Worm (Caenorhabditis elegans) whole organism, L2 larva: ENCODE results near the gene cyp-34A8.

ENCODE experiments used
- F13H6.1 ChIP-seq: sonication (generic microtip); optimal IDR thresholded peaks from 2 replicates; lab custom pipeline; 2016; ENCODE audit warnings: missing genetic modification characterization, missing compliant biosample characterization
- Y55F3AM.14 ChIP-seq: fragments of 200-800 bp; sonication (Bioruptor generic); optimal IDR thresholded peaks from 2 replicates; lab custom pipeline; 2018; ENCODE audit warnings: mild to moderate bottlenecking, missing genetic modification characterization, missing compliant biosample characterization
- alr-1 ChIP-seq: fragments of 150-350 bp; optimal IDR thresholded peaks from 2 replicates; lab custom pipeline; 2014; ENCODE audit warnings: missing biosample characterization, missing genetic modification characterization
- aly-2 ChIP-seq: fragments of 150-350 bp; optimal IDR thresholded peaks from 2 replicates; lab custom pipeline; 2014; ENCODE audit warnings: missing biosample characterization, missing genetic modification characterization
- ceh-16 ChIP-seq: fragments of 150-350 bp; optimal IDR thresholded peaks from 2 replicates; lab custom pipeline; 2014; ENCODE audit warnings: missing biosample characterization, missing genetic modification characterization
- crh-2 ChIP-seq: sonication (generic microtip); optimal IDR thresholded peaks from 2 replicates; lab custom pipeline; 2017; ENCODE audit warnings: missing biosample characterization, missing genetic modification characterization
- egl-27 ChIP-seq: sonication (generic microtip); optimal IDR thresholded peaks from 3 replicates; lab custom pipeline; 2017; ENCODE audit warnings: missing biosample characterization, missing genetic modification reagents, missing genetic modification characterization
- elt-1 ChIP-seq: fragments of 150-350 bp; optimal IDR thresholded peaks from 2 replicates; lab custom pipeline; 2014; ENCODE audit warnings: missing biosample characterization, missing genetic modification characterization
- elt-3 ChIP-seq: sonication (generic microtip); optimal IDR thresholded peaks from 2 replicates; lab custom pipeline; 2017; ENCODE audit warnings: missing biosample characterization, missing genetic modification characterization
- fos-1 ChIP-seq: fragments of 150-350 bp; optimal IDR thresholded peaks from 2 replicates; lab custom pipeline; 2014; ENCODE audit warnings: missing biosample characterization, missing genetic modification characterization
- gmeb-1 ChIP-seq: fragments of 150-350 bp; optimal IDR thresholded peaks from 2 replicates; lab custom pipeline; 2014; ENCODE audit warnings: missing biosample characterization, missing genetic modification characterization
- lin-11 ChIP-seq: fragments of 150-350 bp; sonication (generic microtip); optimal IDR thresholded peaks from 2 replicates; lab custom pipeline; 2014; ENCODE audit warnings: missing biosample characterization, missing genetic modification characterization, inconsistent platforms, mixed read lengths
- lin-13 ChIP-seq: fragments of 150-350 bp; optimal IDR thresholded peaks from 2 replicates; lab custom pipeline; 2014; ENCODE audit warnings: missing biosample characterization, missing genetic modification reagents, missing genetic modification characterization
- lin-39 ChIP-seq: fragments of 150-350 bp; optimal IDR thresholded peaks from 2 replicates; lab custom pipeline; 2014; ENCODE audit warnings: missing biosample characterization, missing genetic modification reagents, missing genetic modification characterization
- lsy-2 ChIP-seq, 2 experiments: fragments of 150-350 bp in 1 of 2; sonication (generic microtip) in 1 of 2; optimal IDR thresholded peaks; 2 replicates each; lab custom pipeline; 2014 to 2017; ENCODE audit warnings: missing biosample characterization in 2 of 2, missing genetic modification characterization in 2 of 2
- mab-5 ChIP-seq: fragments of 150-350 bp; optimal IDR thresholded peaks from 2 replicates; lab custom pipeline; 2014; ENCODE audit warnings: missing biosample characterization, missing genetic modification characterization
- mbf-1 ChIP-seq: sonication (generic microtip); optimal IDR thresholded peaks from 2 replicates; lab custom pipeline; 2017; ENCODE audit warnings: missing biosample characterization, missing genetic modification characterization
- nhr-10 ChIP-seq: sonication (generic microtip); optimal IDR thresholded peaks from 2 replicates; lab custom pipeline; 2017; ENCODE audit warnings: missing biosample characterization, missing genetic modification characterization
- nhr-23 ChIP-seq: fragments of 150-350 bp; optimal IDR thresholded peaks from 2 replicates; lab custom pipeline; 2014; ENCODE audit warnings: missing biosample characterization, missing genetic modification reagents, missing genetic modification characterization
- nhr-237 ChIP-seq: fragments of 150-350 bp; optimal IDR thresholded peaks from 2 replicates; lab custom pipeline; 2014; ENCODE audit warnings: missing biosample characterization, missing genetic modification characterization
- nhr-25 ChIP-seq: fragments of 150-350 bp; sonication (generic microtip); optimal IDR thresholded peaks from 3 replicates; lab custom pipeline; 2014; ENCODE audit warnings: missing biosample characterization, missing genetic modification characterization
- nhr-6 ChIP-seq: fragments of 150-350 bp; optimal IDR thresholded peaks from 2 replicates; lab custom pipeline; 2014; ENCODE audit warnings: missing biosample characterization, missing genetic modification characterization
- nhr-77 ChIP-seq: fragments of 150-350 bp; optimal IDR thresholded peaks from 2 replicates; lab custom pipeline; 2014; ENCODE audit warnings: missing biosample characterization, missing genetic modification characterization
- sem-4 ChIP-seq: fragments of 150-350 bp; optimal IDR thresholded peaks from 2 replicates; lab custom pipeline; 2014; ENCODE audit warnings: missing biosample characterization, missing genetic modification reagents, missing genetic modification characterization
- skn-1 ChIP-seq: sonication (generic microtip); optimal IDR thresholded peaks from 2 replicates; lab custom pipeline; 2017; ENCODE audit warnings: missing biosample characterization, missing genetic modification characterization
- sma-3 ChIP-seq: sonication (generic microtip); optimal IDR thresholded peaks from 2 replicates; lab custom pipeline; 2016; ENCODE audit warnings: missing genetic modification reagents, missing genetic modification characterization, missing compliant biosample characterization
- unc-39 ChIP-seq: fragments of 150-350 bp; optimal IDR thresholded peaks from 2 replicates; lab custom pipeline; 2014; ENCODE audit warnings: missing biosample characterization, missing genetic modification characterization
- unc-55 ChIP-seq: fragments of 150-350 bp; sonication (generic microtip); optimal IDR thresholded peaks from 3 replicates; lab custom pipeline; 2014; ENCODE audit warnings: missing biosample characterization, missing genetic modification reagents, missing genetic modification characterization
- unc-62 ChIP-seq: fragments of 150-350 bp; optimal IDR thresholded peaks from 2 replicates; lab custom pipeline; 2014; ENCODE audit warnings: missing biosample characterization, missing genetic modification reagents, missing genetic modification characterization
- ztf-11 ChIP-seq: sonication (generic microtip); optimal IDR thresholded peaks from 2 replicates; lab custom pipeline; 2017; ENCODE audit warnings: missing biosample characterization, missing genetic modification characterization
- ztf-4 ChIP-seq: fragments of 150-350 bp; optimal IDR thresholded peaks from 2 replicates; lab custom pipeline; 2014; ENCODE audit warnings: missing biosample characterization, missing genetic modification characterization

cyp-34A8 gene

ce11 chrV:3935892-3936478, 31.6 kb downstream of the cyp-34A8 start, which contains the start of gene cyp-35A5:
TSS of gene cyp-35A5 (plus strand) at chrV:3936326.
- TF ChIP-seq fos-1 (tag; lab: Kevin White, UChicago) (peak; percentile 7), mbf-1 (tag; lab: Kevin White, UChicago) (no peak)
- TF ChIP-seq, all 48 proteins: peak for 1

DNA sequence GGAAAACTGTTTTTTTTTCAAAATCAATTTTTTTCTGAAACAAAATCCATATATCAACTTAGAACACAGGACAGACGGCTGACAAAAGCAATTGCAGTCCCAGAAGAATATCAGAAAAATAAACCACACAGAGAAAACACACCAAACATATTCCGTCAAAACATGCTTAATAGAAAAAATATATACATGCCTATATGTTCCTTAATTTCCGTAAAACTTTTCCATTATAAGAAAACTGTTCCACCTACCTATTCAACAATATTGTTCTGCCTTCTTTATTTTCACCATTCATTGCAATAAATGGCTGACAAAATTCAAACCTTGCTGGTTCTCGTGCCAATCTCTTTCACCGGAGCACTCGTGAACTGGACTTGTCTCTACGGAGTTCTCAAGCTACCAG, 36.3 kb downstream of the cyp-34A8 start, which contains the start of gene srx-63:
srx-63 (plus strand) TSS at position 301 of the 400 bp plus-strand sequence.
- no peak for TF ChIP-seq sma-3
- no peak for TF ChIP-seq ztf-4 (tag; lab: Kevin White, UChicago)
- no peak for TF ChIP-seq unc-62 (GFP tag; lab: Kevin White, UChicago)
- no peak for TF ChIP-seq lin-39 (tag; lab: Kevin White, UChicago)
- TF ChIP-seq Y55F3AM.14 (GFP tag; lab: Kevin White, UChicago) = no peak
- TF ChIP-seq, all 48 proteins: peak for 0

- TF ChIP-seq elt-3 (tag; lab: Kevin White, UChicago) (no peak), mab-5 (tag; lab: Kevin White, UChicago) (no peak), ceh-16 (tag; lab: Kevin White, UChicago) (no peak), ztf-4 (tag; lab: Kevin White, UChicago) (no peak)
These were observed 38.5 kb downstream of the cyp-34A8 start, which contains the start of gene srx-64 for ce11 chrV:3929099-3929498. TSS of gene srx-64 (plus strand) at chrV:3929399.

ce11 chrV:3927522-3927921, 40.1 kb downstream of the cyp-34A8 start:
- TF ChIP-seq F13H6.1 (tag; lab: Kevin White, UChicago) (no peak), lin-39 (tag; lab: Kevin White, UChicago) (no peak), elt-1 (no peak), sem-4 (tag; lab: Kevin White, UChicago) (no peak), skn-1 (tag; lab: Kevin White, UChicago) (no peak), lsy-2 (tag; optimal IDR thresholded peaks at IDR 0.05; lab: Kevin White, UChicago) (no peak), lin-11 (tag; lab: Kevin White, UChicago) (no peak), nhr-6 (tag; lab: Kevin White, UChicago) (no peak)

- TF ChIP-seq nhr-23 (no peak), unc-55 (GFP tag; lab: Kevin White, UChicago) (no peak), lin-39 (tag; lab: Kevin White, UChicago) (no peak), nhr-77 (tag; lab: Kevin White, UChicago) (no peak), sma-3 (no peak), mbf-1 (tag; lab: Kevin White, UChicago) (no peak), unc-39 (tag; lab: Kevin White, UChicago) (no peak), aly-2 (no peak), nhr-25 (tag; lab: Kevin White, UChicago) (no peak), skn-1 (tag; lab: Kevin White, UChicago) (no peak)
These were observed 45.1 kb downstream of the cyp-34A8 start for ce11 chrV:3922547-3922946.

ce11 chrV:3921635-3922034, 46.0 kb downstream of the cyp-34A8 start, which contains the start of gene srx-65:
TSS of gene srx-65 (plus strand) at chrV:3921935.
- TF ChIP-seq nhr-10 (tag; lab: Kevin White, UChicago) = no peak
- no peak for TF ChIP-seq nhr-25 (tag; lab: Kevin White, UChicago)
- no peak for TF ChIP-seq lin-39 (tag; lab: Kevin White, UChicago)
- no peak for TF ChIP-seq egl-27 (tag; lab: Kevin White, UChicago)
- no peak for TF ChIP-seq lin-11 (tag; lab: Kevin White, UChicago)
- no peak for TF ChIP-seq sem-4 (tag; lab: Kevin White, UChicago)
- no peak for TF ChIP-seq ztf-11 (tag; lab: Kevin White, UChicago)
- TF ChIP-seq nhr-237 (tag; lab: Kevin White, UChicago) = no peak
- TF ChIP-seq crh-2 (tag; lab: Kevin White, UChicago) = no peak
- no peak for TF ChIP-seq gmeb-1 (tag; lab: Kevin White, UChicago)
- no peak for TF ChIP-seq alr-1
- no peak for TF ChIP-seq lin-13 (GFP tag; lab: Kevin White, UChicago)
